Worm (Caenorhabditis elegans) whole organism, L3 larva: Measurements from ENCODE around the gene C05B5.11.

Experiments
- pha-4 ChIP-seq: fragments of 150-350 bp; optimal IDR thresholded peaks from 2 replicates; lab custom pipeline; 2014; ENCODE audit warnings: missing biosample characterization, missing genetic modification reagents, missing genetic modification characterization
- ztf-4 ChIP-seq: fragments of 150-350 bp; optimal IDR thresholded peaks from 2 replicates; lab custom pipeline; 2014; ENCODE audit warnings: missing biosample characterization, missing genetic modification characterization

DNA sequence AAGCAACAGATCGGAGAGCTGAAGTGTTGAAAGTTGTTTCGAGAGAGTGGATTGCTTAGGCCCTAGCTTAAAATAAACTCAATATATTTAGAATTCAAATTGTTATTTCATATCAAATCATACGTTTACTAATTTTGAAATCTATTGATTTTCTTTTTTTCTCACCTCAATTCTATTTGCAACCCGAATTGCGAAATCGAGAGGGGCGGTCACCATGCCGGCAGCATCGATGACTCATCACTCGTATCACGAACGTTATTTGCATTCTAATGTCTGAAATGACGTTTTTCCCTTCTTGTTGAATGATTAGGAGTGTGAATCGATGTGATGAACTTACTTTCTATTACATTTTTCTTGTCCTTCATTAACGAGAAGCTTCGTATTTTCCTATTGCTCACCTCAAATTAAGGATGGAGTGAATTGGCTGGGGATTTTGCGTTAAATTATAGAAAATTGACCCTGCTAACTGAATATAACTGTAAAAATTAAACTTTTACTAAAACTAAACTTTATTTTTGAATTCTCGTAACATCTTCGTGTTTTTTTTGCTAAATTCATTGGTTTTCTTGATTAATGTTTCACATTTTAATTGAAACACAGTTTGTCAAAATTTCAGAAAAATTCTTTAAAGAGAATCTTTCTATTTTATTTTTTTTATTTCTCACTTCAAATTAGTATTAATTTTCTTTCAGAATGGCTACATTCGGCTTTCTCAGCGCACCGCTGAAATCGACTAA, 47.5 kb upstream of the C05B5.11 start, which contains the start of gene alx-1:
- TF ChIP-seq pha-4 (tag; lab: Kevin White, UChicago): peak; percentile 39
- no peak for TF ChIP-seq ztf-4 (tag; lab: Kevin White, UChicago)
